Worm (Caenorhabditis elegans) whole organism, mixed stage, embryonic: ENCODE data around the gene ZK1307.7.

Experiments used
- bed-3 ChIP-seq: fragments of 200-800 bp; sonication (Bioruptor generic); optimal IDR thresholded peaks from 3 replicates; lab custom pipeline; 2018; ENCODE audit warnings: mild to moderate bottlenecking, missing genetic modification characterization, moderate library complexity, missing compliant biosample characterization
- ceh-83 ChIP-seq: fragments of 200-800 bp; sonication (Bioruptor generic); optimal IDR thresholded peaks from 2 replicates; lab custom pipeline; 2018; ENCODE audit warnings: mild to moderate bottlenecking, missing genetic modification characterization, missing compliant biosample characterization
- ces-1 ChIP-seq: fragments of 150-350 bp; optimal IDR thresholded peaks from 2 replicates; lab custom pipeline; 2014; ENCODE audit warnings: missing biosample characterization, missing genetic modification reagents, missing genetic modification characterization
- cnd-1 ChIP-seq: fragments of 200-800 bp; sonication (Bioruptor generic); optimal IDR thresholded peaks from 2 replicates; lab custom pipeline; 2018; ENCODE audit warnings: mild to moderate bottlenecking, missing genetic modification characterization, missing compliant biosample characterization
- drap-1 ChIP-seq: fragments of 200-800 bp; sonication (Bioruptor generic); optimal IDR thresholded peaks from 3 replicates; lab custom pipeline; 2018; ENCODE audit warnings: mild to moderate bottlenecking, missing genetic modification characterization, missing compliant biosample characterization
- elt-1 ChIP-seq: sonication (generic microtip); optimal IDR thresholded peaks from 2 replicates; lab custom pipeline; 2017; ENCODE audit warnings: missing genetic modification characterization, mild to moderate bottlenecking, missing compliant biosample characterization, antibody characterized with exemption, moderate library complexity, borderline replicate concordance; ENCODE audit not compliant: insufficient read depth
- elt-3 ChIP-seq: fragments of 150-350 bp; optimal IDR thresholded peaks from 2 replicates; lab custom pipeline; 2014; ENCODE audit warnings: missing biosample characterization, missing genetic modification characterization
- flh-1 ChIP-seq: fragments of 200-800 bp; sonication (Bioruptor generic); optimal IDR thresholded peaks from 2 replicates; lab custom pipeline; 2018; ENCODE audit warnings: mild to moderate bottlenecking, missing genetic modification characterization, moderate library complexity, missing compliant biosample characterization
- ham-2 ChIP-seq: fragments of 200-800 bp; sonication (Bioruptor generic); optimal IDR thresholded peaks from 2 replicates; lab custom pipeline; 2018; ENCODE audit warnings: mild to moderate bottlenecking, missing genetic modification characterization, missing compliant biosample characterization
- hlh-1 ChIP-seq: fragments of 150-350 bp; optimal IDR thresholded peaks from 2 replicates; lab custom pipeline; 2014; ENCODE audit warnings: missing biosample characterization, missing genetic modification reagents, missing genetic modification characterization
- lin-13 ChIP-seq: fragments of 150-350 bp; optimal IDR thresholded peaks from 2 replicates; lab custom pipeline; 2014; ENCODE audit warnings: missing biosample characterization, missing genetic modification characterization
- lin-32 ChIP-seq: fragments of 200-800 bp; sonication (Bioruptor generic); optimal IDR thresholded peaks from 2 replicates; lab custom pipeline; 2018; ENCODE audit warnings: mild to moderate bottlenecking, missing genetic modification characterization, missing compliant biosample characterization
- lsy-2 ChIP-seq: fragments of 150-350 bp; optimal IDR thresholded peaks from 2 replicates; lab custom pipeline; 2014; ENCODE audit warnings: missing biosample characterization, missing genetic modification characterization
- mab-5 ChIP-seq: fragments of 150-350 bp; optimal IDR thresholded peaks from 2 replicates; lab custom pipeline; 2014; ENCODE audit warnings: missing biosample characterization, missing genetic modification characterization
- mep-1 ChIP-seq: fragments of 150-350 bp; optimal IDR thresholded peaks from 2 replicates; lab custom pipeline; 2017; ENCODE audit warnings: missing biosample characterization, missing genetic modification reagents, missing genetic modification characterization, inconsistent platforms
- mls-2 ChIP-seq: sonication (generic microtip); optimal IDR thresholded peaks from 2 replicates; lab custom pipeline; 2016; ENCODE audit warnings: mild to moderate bottlenecking, missing genetic modification characterization, moderate library complexity, missing compliant biosample characterization
- nhr-2 ChIP-seq: fragments of 150-350 bp; optimal IDR thresholded peaks from 2 replicates; lab custom pipeline; 2014; ENCODE audit warnings: missing biosample characterization, missing genetic modification characterization
- nhr-237 ChIP-seq: fragments of 150-350 bp; optimal IDR thresholded peaks from 2 replicates; lab custom pipeline; 2014; ENCODE audit warnings: missing biosample characterization, missing genetic modification characterization
- nhr-28 ChIP-seq: fragments of 150-350 bp; optimal IDR thresholded peaks from 2 replicates; lab custom pipeline; 2014; ENCODE audit warnings: missing biosample characterization, missing genetic modification characterization
- nhr-76 ChIP-seq: sonication (generic microtip); optimal IDR thresholded peaks from 2 replicates; lab custom pipeline; 2017; ENCODE audit warnings: missing biosample characterization, missing genetic modification characterization
- pha-4 ChIP-seq: fragments of 150-350 bp; optimal IDR thresholded peaks from 2 replicates; lab custom pipeline; 2018; ENCODE audit warnings: missing biosample characterization, missing genetic modification reagents, missing genetic modification characterization
- sem-2 ChIP-seq: fragments of 200-800 bp; sonication (Bioruptor generic); optimal IDR thresholded peaks from 2 replicates; lab custom pipeline; 2018; ENCODE audit warnings: mild to moderate bottlenecking, missing genetic modification characterization, missing compliant biosample characterization
- sptf-1 ChIP-seq: sonication (generic microtip); optimal IDR thresholded peaks from 2 replicates; lab custom pipeline; 2017; ENCODE audit warnings: mild to moderate bottlenecking, missing genetic modification characterization, moderate library complexity, missing compliant biosample characterization
- tbx-8 ChIP-seq: fragments of 200-800 bp; sonication (Bioruptor generic); optimal IDR thresholded peaks from 2 replicates; lab custom pipeline; 2018; ENCODE audit warnings: mild to moderate bottlenecking, missing genetic modification characterization, moderate library complexity, missing compliant biosample characterization
- unc-120 ChIP-seq: sonication (generic microtip); optimal IDR thresholded peaks from 2 replicates; lab custom pipeline; 2017; ENCODE audit warnings: missing genetic modification characterization, missing compliant biosample characterization; ENCODE audit not compliant: poor library complexity, severe bottlenecking
- unc-39 ChIP-seq: fragments of 150-350 bp; optimal IDR thresholded peaks from 2 replicates; lab custom pipeline; 2014; ENCODE audit warnings: missing biosample characterization, missing genetic modification characterization
- unc-62 ChIP-seq: fragments of 150-350 bp; optimal IDR thresholded peaks from 2 replicates; lab custom pipeline; 2014; ENCODE audit warnings: missing biosample characterization, missing genetic modification reagents, missing genetic modification characterization
- zip-8 ChIP-seq: fragments of 150-350 bp; optimal IDR thresholded peaks from 2 replicates; lab custom pipeline; 2014; ENCODE audit warnings: missing biosample characterization, missing genetic modification characterization

Gene ZK1307.7

ce11 chrII:9611347-9611923 lies 25.0 kb upstream of the ZK1307.7 start, which contains the start of the genes T15H9.5 and T15H9.4:
TSS of gene T15H9.5 (minus strand) at chrII:9611447.
TSS of gene T15H9.4 (plus strand) at chrII:9611873.
- TF ChIP-seq cnd-1 (tag; lab: Kevin White, UChicago) (no peak), pha-4 (no peak), unc-62 (no peak), elt-3 (tag; lab: Kevin White, UChicago) (no peak), hlh-1 (no peak), flh-1 (no peak), mls-2 (tag; lab: Kevin White, UChicago) (no peak)

DNA sequence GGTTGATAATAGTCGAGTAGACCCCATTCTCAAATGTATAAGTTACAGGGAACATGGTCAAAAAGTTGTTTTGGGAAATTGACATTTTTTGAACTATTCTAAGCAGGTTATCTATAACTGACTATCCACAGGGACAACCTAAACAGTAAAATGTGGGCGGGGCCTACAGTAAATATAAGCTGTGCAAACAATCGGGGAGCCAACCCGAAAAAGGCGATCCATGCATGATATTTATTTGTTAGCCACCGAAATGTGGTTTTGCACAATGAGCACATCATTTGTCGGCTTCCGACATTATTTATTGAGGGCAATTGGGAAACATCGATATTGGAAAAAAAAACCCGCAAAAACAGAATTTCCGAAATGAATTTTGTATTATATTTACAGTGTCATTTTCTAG lies 21.7 kb upstream of the ZK1307.7 start, which contains the start of gene hlh-6:
Gene hlh-6, minus strand, starts transcription at position 101 of the 400 bp plus-strand sequence.
- no peak for TF ChIP-seq nhr-28 (tag; lab: Kevin White, UChicago)
- no peak for TF ChIP-seq unc-120 (tag; lab: Kevin White, UChicago)
- no peak for TF ChIP-seq unc-62
- TF ChIP-seq lin-32 (GFP tag; lab: Kevin White, UChicago), result no peak
- TF ChIP-seq pha-4, result no peak
- no peak for TF ChIP-seq lin-13
- TF ChIP-seq bed-3, result no peak
- no peak for TF ChIP-seq drap-1

DNA sequence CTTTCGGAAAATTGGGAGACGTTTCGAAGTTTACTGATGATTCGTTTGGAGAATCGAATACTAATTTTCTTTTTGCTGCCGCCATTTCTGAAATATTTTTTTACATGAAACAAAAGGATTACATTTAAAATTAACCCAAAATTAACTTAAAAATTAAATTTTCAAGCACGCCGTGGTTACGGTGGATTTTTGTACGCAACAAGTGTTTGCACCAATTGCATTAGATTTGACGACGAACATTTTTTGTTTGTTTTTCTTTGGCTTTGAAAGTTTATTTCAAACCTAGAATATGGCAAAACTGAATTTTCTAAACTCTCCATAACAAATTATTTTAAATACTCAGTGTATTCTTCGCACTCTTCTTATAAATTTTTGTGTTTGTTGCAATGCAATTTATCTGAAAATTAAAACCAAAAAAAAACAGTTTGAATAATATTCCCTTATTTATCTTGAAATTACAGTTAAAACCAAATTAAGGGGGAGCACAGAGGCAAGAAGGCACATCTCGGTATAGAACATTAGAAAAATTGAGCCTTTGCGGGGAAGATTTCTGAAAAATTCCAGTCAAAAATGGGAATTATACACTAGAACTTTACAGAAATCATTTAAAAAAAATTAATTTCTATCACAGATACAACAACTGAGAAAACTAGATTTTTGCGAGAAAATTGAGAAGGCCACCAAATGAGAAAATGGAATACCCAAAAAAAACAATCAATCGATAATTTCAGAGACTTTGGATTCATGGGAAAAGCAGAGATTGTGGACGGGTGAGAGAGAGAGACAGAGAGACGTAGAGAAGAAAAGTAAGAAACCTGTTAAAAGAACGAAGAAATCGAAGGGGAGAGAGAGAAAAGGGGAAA lies 19.1 kb upstream of the ZK1307.7 start, which contains the start of gene hal-3:
Gene hal-3, minus strand, starts transcription at position 87 of the 863 bp plus-strand sequence.
- TF ChIP-seq ces-1 (GFP tag; lab: Kevin White, UChicago) (no peak), elt-1 (tag; lab: Kevin White, UChicago) (no peak), lin-32 (GFP tag; lab: Kevin White, UChicago) (no peak), nhr-76 (tag; lab: Kevin White, UChicago) (no peak), sptf-1 (peak; percentile 2)

DNA sequence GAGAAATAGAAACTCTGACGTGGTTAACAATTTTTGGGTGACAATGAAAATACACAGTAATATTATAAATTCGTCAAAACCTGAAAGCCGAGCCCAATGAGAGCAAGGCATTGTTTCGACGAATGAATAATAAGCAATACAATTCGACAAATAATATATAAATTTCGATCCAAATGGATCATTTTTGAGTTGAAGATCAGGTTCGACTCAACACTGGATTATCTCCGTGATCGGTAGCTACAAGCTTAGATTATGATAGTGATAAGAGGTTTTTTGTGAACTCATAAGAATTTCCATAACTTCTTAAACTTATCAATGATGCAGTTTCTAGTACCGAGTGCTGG lies 18.5 kb upstream of the ZK1307.7 start:
- TF ChIP-seq ham-2, result no peak
- TF ChIP-seq lsy-2 (tag; lab: Kevin White, UChicago), result no peak
- TF ChIP-seq zip-8 (tag; lab: Kevin White, UChicago), result no peak
- TF ChIP-seq nhr-76 (tag; lab: Kevin White, UChicago), result no peak
- TF ChIP-seq nhr-2 (tag; lab: Kevin White, UChicago), result no peak
- TF ChIP-seq sem-2 (GFP tag; lab: Kevin White, UChicago), result no peak
- TF ChIP-seq mab-5, result no peak
- TF ChIP-seq sptf-1, result no peak
- no peak for TF ChIP-seq unc-120 (tag; lab: Kevin White, UChicago)
- TF ChIP-seq drap-1, result no peak

DNA sequence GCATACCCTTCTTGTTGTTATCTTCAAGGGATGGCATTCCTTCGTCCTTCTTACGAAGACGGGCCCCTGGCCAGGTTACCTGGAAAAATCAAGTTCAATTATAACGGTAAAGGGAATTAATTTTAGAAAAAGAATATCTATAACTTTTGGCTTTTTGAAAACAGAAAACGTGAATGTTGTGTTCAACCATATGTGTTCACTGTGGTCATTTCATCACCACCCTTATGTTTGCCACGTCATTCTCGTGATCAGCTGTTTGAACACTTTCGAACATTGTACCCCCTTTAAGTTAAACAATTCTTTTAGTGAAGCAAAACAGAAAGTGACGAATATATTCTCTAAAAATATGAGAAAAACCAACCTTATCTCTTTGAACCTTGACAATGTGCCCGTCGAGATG lies 17.6 kb upstream of the ZK1307.7 start:
- TF ChIP-seq elt-3 (tag; lab: Kevin White, UChicago), result no peak
- TF ChIP-seq sem-2 (GFP tag; lab: Kevin White, UChicago), result no peak
- TF ChIP-seq nhr-76 (tag; lab: Kevin White, UChicago), result no peak
- TF ChIP-seq unc-62, result no peak
- no peak for TF ChIP-seq cnd-1 (tag; lab: Kevin White, UChicago)
- no peak for TF ChIP-seq unc-120 (tag; lab: Kevin White, UChicago)
- TF ChIP-seq ces-1 (GFP tag; lab: Kevin White, UChicago), result no peak
- TF ChIP-seq nhr-237, result no peak
- TF ChIP-seq elt-1 (tag; lab: Kevin White, UChicago), result no peak
- no peak for TF ChIP-seq hlh-1
- no peak for TF ChIP-seq nhr-28 (tag; lab: Kevin White, UChicago)

DNA sequence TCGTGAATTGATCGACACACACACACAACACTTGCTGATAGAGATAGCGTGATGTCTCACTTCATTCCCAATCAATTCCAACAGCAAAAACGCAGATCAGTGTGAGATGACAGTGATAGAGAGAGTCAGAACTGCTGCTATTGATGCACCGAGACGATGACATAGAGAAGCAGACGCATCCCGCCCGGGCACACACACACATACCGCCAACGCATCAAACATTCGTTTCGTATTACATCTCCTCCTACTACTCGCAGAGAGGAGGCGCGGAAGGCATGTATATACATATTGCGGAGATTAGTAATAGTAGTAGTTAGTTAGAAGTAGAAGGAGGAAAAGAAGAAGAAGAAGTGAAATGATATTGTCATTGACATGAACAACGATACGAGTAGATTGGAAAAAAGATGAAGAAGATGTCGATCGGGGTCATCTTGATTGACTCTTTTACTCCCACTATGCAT lies 17.0 kb upstream of the ZK1307.7 start:
- TF ChIP-seq mep-1 (tag; lab: Kevin White, UChicago) (no peak), zip-8 (tag; lab: Kevin White, UChicago) (no peak), elt-1 (tag; lab: Kevin White, UChicago) (peak; percentile 85), tbx-8 (GFP tag; lab: Kevin White, UChicago) (no peak), drap-1 (peak; percentile 42), ham-2 (peak; percentile 63), nhr-237 (no peak), flh-1 (no peak), ceh-83 (no peak), lsy-2 (tag; lab: Kevin White, UChicago) (no peak), unc-120 (tag; lab: Kevin White, UChicago) (peak; percentile 63), unc-39 (no peak), hlh-1 (peak; percentile 70), unc-62 (peak; percentile 84), lin-32 (GFP tag; lab: Kevin White, UChicago) (no peak), nhr-76 (tag; lab: Kevin White, UChicago) (no peak), mab-5 (no peak), elt-3 (tag; lab: Kevin White, UChicago) (no peak)
